Worm (Caenorhabditis elegans) whole organism, L1 larva: ENCODE results near the gene Y39B6A.7.

Experiments
- C16A3.4 ChIP-seq: fragments of 150-350 bp; optimal IDR thresholded peaks from 2 replicates; lab custom pipeline; 2014; ENCODE audit warnings: missing biosample characterization, missing genetic modification characterization
- C34B4.2 ChIP-seq: sonication (generic microtip); optimal IDR thresholded peaks from 2 replicates; lab custom pipeline; 2017; ENCODE audit warnings: mild to moderate bottlenecking, missing genetic modification characterization, missing compliant biosample characterization
- F16B12.6 ChIP-seq: fragments of 150-350 bp; optimal IDR thresholded peaks from 2 replicates; lab custom pipeline; 2014; ENCODE audit warnings: missing biosample characterization, missing genetic modification characterization
- aha-1 ChIP-seq: fragments of 150-350 bp; optimal IDR thresholded peaks from 2 replicates; lab custom pipeline; 2014; ENCODE audit warnings: missing biosample characterization, missing genetic modification characterization
- aly-2 ChIP-seq: fragments of 150-350 bp; optimal IDR thresholded peaks from 2 replicates; lab custom pipeline; 2014; ENCODE audit warnings: missing biosample characterization, missing genetic modification characterization
- ama-1 ChIP-seq: fragments of 150-350 bp; optimal IDR thresholded peaks from 2 replicates; lab custom pipeline; 2014
- ceh-63 ChIP-seq: fragments of 200-800 bp; sonication (Bioruptor generic); optimal IDR thresholded peaks from 2 replicates; lab custom pipeline; 2018; ENCODE audit warnings: mild to moderate bottlenecking, missing genetic modification characterization, missing compliant biosample characterization
- ceh-82 ChIP-seq, 3 experiments: fragments of 150-350 bp in 1 of 3; sonication (generic microtip) in 2 of 3; optimal IDR thresholded peaks; 2 replicates each; lab custom pipeline; 2014 to 2017; ENCODE audit warnings: missing biosample characterization in 3 of 3, missing genetic modification characterization in 3 of 3
- ces-1 ChIP-seq: fragments of 150-350 bp; optimal IDR thresholded peaks from 2 replicates; lab custom pipeline; 2014; ENCODE audit warnings: missing biosample characterization, missing genetic modification reagents, missing genetic modification characterization
- dpl-1 ChIP-seq, 3 experiments: fragments of 150-350 bp in 2 of 3; sonication (generic microtip) in 1 of 3; optimal IDR thresholded peaks; 2 replicates each; lab custom pipeline; 2014 to 2017; ENCODE audit warnings: missing biosample characterization in 3 of 3, missing genetic modification characterization in 3 of 3, missing genetic modification reagents in 3 of 3
- efl-1 ChIP-seq, 4 experiments: fragments of 150-350 bp; optimal IDR thresholded peaks in 3 of 4; peaks in 1 of 4; 1 replicate in 1 of 4; 2 replicates in 3 of 4; lab custom pipeline; 2014; ENCODE audit warnings: missing biosample characterization in 2 of 4, missing genetic modification characterization in 2 of 4, missing genetic modification reagents in 2 of 4
- efl-3 ChIP-seq: fragments of 200-800 bp; sonication (Bioruptor generic); optimal IDR thresholded peaks from 2 replicates; lab custom pipeline; 2018; ENCODE audit warnings: mild to moderate bottlenecking, missing genetic modification characterization, missing compliant biosample characterization
- egl-27 ChIP-seq, 2 experiments: fragments of 150-350 bp in 1 of 2; sonication (generic microtip); optimal IDR thresholded peaks; 3 replicates each; lab custom pipeline; 2017 to 2018; ENCODE audit warnings: missing biosample characterization in 2 of 2, missing genetic modification characterization in 2 of 2, missing genetic modification reagents in 2 of 2
- elt-2 ChIP-seq: sonication (generic microtip); optimal IDR thresholded peaks from 2 replicates; lab custom pipeline; 2016; ENCODE audit warnings: missing genetic modification characterization, mild to moderate bottlenecking, inconsistent platforms, missing compliant biosample characterization, missing genetic modification reagents
- elt-3 ChIP-seq, 6 experiments: fragments of 150-350 bp in 1 of 6; sonication (generic microtip); optimal IDR thresholded peaks; 2 replicates each; lab custom pipeline; 2017 to 2018; ENCODE audit warnings: missing biosample characterization in 6 of 6, missing genetic modification characterization in 6 of 6, inconsistent platforms in 1 of 6
- ets-5 ChIP-seq: fragments of 200-800 bp; sonication (Bioruptor generic); IDR thresholded peaks from 2 replicates; pipeline ENCODE4 v1.3.6; 2022; ENCODE audit warnings: missing genetic modification characterization, missing compliant biosample characterization
- fkh-10 ChIP-seq: sonication (generic microtip); optimal IDR thresholded peaks from 2 replicates; lab custom pipeline; 2017; ENCODE audit warnings: missing biosample characterization, missing genetic modification reagents, missing genetic modification characterization
- fkh-4 ChIP-seq: sonication (generic microtip); optimal IDR thresholded peaks from 2 replicates; lab custom pipeline; 2016; ENCODE audit warnings: missing compliant biosample characterization, missing genetic modification characterization, borderline replicate concordance
- fkh-8 ChIP-seq: sonication (generic microtip); optimal IDR thresholded peaks from 2 replicates; lab custom pipeline; 2016; ENCODE audit warnings: mild to moderate bottlenecking, missing genetic modification characterization, missing compliant biosample characterization
- grh-1 ChIP-seq: fragments of 200-800 bp; sonication (Bioruptor generic); IDR thresholded peaks from 2 replicates; pipeline ENCODE4 v1.3.6; 2022; ENCODE audit warnings: missing genetic modification reagents, missing genetic modification characterization, missing compliant biosample characterization
- isw-1 ChIP-seq: fragments of 200-800 bp; sonication (Bioruptor generic); IDR thresholded peaks from 2 replicates; pipeline ENCODE4 v1.3.6; 2022; ENCODE audit warnings: missing genetic modification characterization, missing compliant biosample characterization
- jun-1 ChIP-seq: fragments of 150-350 bp; optimal IDR thresholded peaks from 2 replicates; lab custom pipeline; 2014; ENCODE audit warnings: missing biosample characterization, missing genetic modification reagents, missing genetic modification characterization
- lin-14 ChIP-seq: fragments of 200-800 bp; sonication (Bioruptor generic); optimal IDR thresholded peaks from 2 replicates; lab custom pipeline; 2018; ENCODE audit warnings: mild to moderate bottlenecking, missing genetic modification characterization, moderate library complexity, missing compliant biosample characterization
- lin-15B ChIP-seq: fragments of 150-350 bp; sonication (generic microtip); optimal IDR thresholded peaks from 3 replicates; lab custom pipeline; 2014; ENCODE audit warnings: missing biosample characterization, missing genetic modification characterization
- lir-3 ChIP-seq: sonication (generic microtip); optimal IDR thresholded peaks from 2 replicates; lab custom pipeline; 2016; ENCODE audit warnings: mild to moderate bottlenecking, missing genetic modification characterization, moderate library complexity, missing compliant biosample characterization; ENCODE audit not compliant: poor library complexity
- mab-9 ChIP-seq: fragments of 200-800 bp; sonication (Bioruptor generic); IDR thresholded peaks from 2 replicates; pipeline ENCODE4 v1.3.6; 2022; ENCODE audit warnings: missing genetic modification reagents, missing genetic modification characterization, missing compliant biosample characterization
- nhr-19 ChIP-seq: fragments of 200-800 bp; sonication (Bioruptor generic); conservative IDR thresholded peaks from 2 replicates; pipeline ENCODE4 v1.3.6; 2022; ENCODE audit warnings: missing genetic modification characterization, missing compliant biosample characterization
- nhr-28 ChIP-seq: fragments of 150-350 bp; optimal IDR thresholded peaks from 2 replicates; lab custom pipeline; 2014; ENCODE audit warnings: missing biosample characterization, missing genetic modification characterization
- nhr-47 ChIP-seq: sonication (generic microtip); optimal IDR thresholded peaks from 2 replicates; lab custom pipeline; 2016; ENCODE audit warnings: mild to moderate bottlenecking, missing genetic modification characterization, moderate library complexity, missing compliant biosample characterization
- nhr-76 ChIP-seq: sonication (generic microtip); optimal IDR thresholded peaks from 2 replicates; lab custom pipeline; 2017; ENCODE audit warnings: missing biosample characterization, missing genetic modification characterization
- nhr-77 ChIP-seq: fragments of 150-350 bp; optimal IDR thresholded peaks from 2 replicates; lab custom pipeline; 2014; ENCODE audit warnings: missing biosample characterization, missing genetic modification characterization
- nhr-90 ChIP-seq: sonication (generic microtip); optimal IDR thresholded peaks from 2 replicates; lab custom pipeline; 2016; ENCODE audit warnings: mild to moderate bottlenecking, missing genetic modification characterization, missing compliant biosample characterization; ENCODE audit not compliant: poor library complexity
- pqm-1 ChIP-seq: sonication (generic microtip); optimal IDR thresholded peaks from 3 replicates; lab custom pipeline; 2017; ENCODE audit warnings: missing biosample characterization, missing genetic modification characterization
- skn-1 ChIP-seq: fragments of 150-350 bp; optimal IDR thresholded peaks from 2 replicates; lab custom pipeline; 2014; ENCODE audit warnings: missing biosample characterization, missing genetic modification characterization
- snpc-4 ChIP-seq: fragments of 150-350 bp; optimal IDR thresholded peaks from 2 replicates; lab custom pipeline; 2014; ENCODE audit warnings: missing biosample characterization, missing genetic modification characterization
- tlp-1 ChIP-seq: fragments of 150-350 bp; optimal IDR thresholded peaks from 2 replicates; lab custom pipeline; 2014; ENCODE audit warnings: missing biosample characterization, missing genetic modification characterization
- unc-30 ChIP-seq: sonication (generic microtip); optimal IDR thresholded peaks from 2 replicates; lab custom pipeline; 2017; ENCODE audit warnings: missing biosample characterization, missing genetic modification characterization
- unc-86 ChIP-seq: sonication (generic microtip); optimal IDR thresholded peaks from 2 replicates; lab custom pipeline; 2016; ENCODE audit warnings: missing genetic modification characterization, missing compliant biosample characterization
- zag-1 ChIP-seq: fragments of 150-350 bp; optimal IDR thresholded peaks from 2 replicates; lab custom pipeline; 2014; ENCODE audit warnings: missing biosample characterization, missing genetic modification characterization
- zip-4 ChIP-seq: fragments of 200-800 bp; sonication (Bioruptor generic); optimal IDR thresholded peaks from 2 replicates; lab custom pipeline; 2018; ENCODE audit warnings: mild to moderate bottlenecking, missing genetic modification characterization, moderate library complexity, missing compliant biosample characterization
- ztf-4 ChIP-seq: fragments of 150-350 bp; optimal IDR thresholded peaks from 2 replicates; lab custom pipeline; 2014; ENCODE audit warnings: missing biosample characterization, missing genetic modification characterization

Y39B6A.7 gene

DNA sequence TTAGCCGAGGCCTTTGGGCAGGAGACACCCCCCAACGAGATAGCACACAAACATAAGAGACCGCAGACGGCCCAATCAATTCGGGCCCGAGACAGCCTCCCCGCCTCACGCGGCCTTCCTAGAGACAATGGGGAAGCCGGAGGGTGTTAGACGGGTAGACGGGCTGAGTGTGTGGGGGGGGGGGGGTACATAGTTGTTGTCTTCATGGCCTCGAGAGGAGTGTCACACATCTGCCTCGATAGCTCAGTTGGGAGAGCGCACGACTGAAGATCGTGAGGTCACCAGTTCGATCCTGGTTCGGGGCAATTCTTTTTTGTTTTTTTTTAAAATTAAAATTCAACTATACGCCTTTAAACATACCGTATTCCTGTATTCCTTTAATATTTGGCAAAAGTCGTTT, 23.1 kb downstream of the Y39B6A.7 start (continued):
- TF ChIP-seq fkh-4 (tag; lab: Kevin White, UChicago) (peak; percentile 13), F16B12.6 (no peak), fkh-10 (GFP tag; lab: Kevin White, UChicago) (no peak), efl-3 (no peak), nhr-76 (tag; lab: Kevin White, UChicago) (no peak), lir-3 (no peak), elt-3 (tag; optimal IDR thresholded peaks at IDR 0.05; lab: Kevin White, UChicago) (no peak), lin-15B (tag; lab: Kevin White, UChicago) (no peak), tlp-1 (tag; lab: Kevin White, UChicago) (no peak), fkh-8 (peak; percentile 80), egl-27 (tag; optimal IDR thresholded peaks at IDR 0.05; lab: Kevin White, UChicago) (no peak), nhr-90 (tag; lab: Kevin White, UChicago) (peak; percentile 70), C34B4.2 (no peak), nhr-19 (GFP tag; lab: Robert Waterston, UW) (peak; percentile 92), jun-1 (tag; lab: Kevin White, UChicago) (peak; percentile 39), zip-4 (GFP tag; lab: Kevin White, UChicago) (peak; percentile 60), isw-1 (GFP tag; lab: Robert Waterston, UW) (peak; percentile 59), grh-1 (GFP tag; lab: Robert Waterston, UW) (peak; percentile 63), snpc-4 (tag; lab: Kevin White, UChicago) (peak; percentile 46), pqm-1 (tag; lab: Kevin White, UChicago) (no peak), lin-14 (no peak), unc-30 (no peak), zag-1 (tag; lab: Kevin White, UChicago) (no peak), nhr-47 (tag; lab: Kevin White, UChicago) (peak; percentile 83), elt-2 (tag; lab: Kevin White, UChicago) (no peak), ceh-63 (GFP tag; lab: Kevin White, UChicago) (no peak), aha-1 (tag; lab: Kevin White, UChicago) (no peak), nhr-77 (peak; percentile 0), aly-2 (no peak), ztf-4 (no peak), ces-1 (GFP tag; lab: Kevin White, UChicago) (no peak), ama-1 (lab: Kevin White, UChicago) (no peak), nhr-28 (no peak), ets-5 (GFP tag; lab: Robert Waterston, UW) (no peak)

DNA sequence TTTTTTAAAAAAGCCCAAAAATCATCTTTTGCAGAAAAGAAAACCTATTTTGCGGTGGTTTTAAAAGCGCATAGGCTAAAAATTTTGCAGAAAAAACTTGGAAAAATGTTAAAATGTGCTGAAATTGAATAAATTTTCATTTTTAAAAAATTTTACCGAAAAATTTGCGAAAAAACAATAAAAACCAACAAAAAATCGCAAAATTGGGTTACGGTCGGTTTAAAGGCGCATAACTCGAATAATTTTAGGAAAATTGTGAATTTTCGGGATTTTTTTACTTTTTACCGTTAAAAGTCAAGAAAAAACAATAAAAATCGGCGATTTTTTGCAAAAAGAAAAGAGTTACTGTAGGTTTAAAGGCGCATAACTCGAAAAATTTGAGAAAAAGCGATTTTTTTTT, 23.7 kb downstream of the Y39B6A.7 start:
- no peak for TF ChIP-seq C16A3.4

DNA sequence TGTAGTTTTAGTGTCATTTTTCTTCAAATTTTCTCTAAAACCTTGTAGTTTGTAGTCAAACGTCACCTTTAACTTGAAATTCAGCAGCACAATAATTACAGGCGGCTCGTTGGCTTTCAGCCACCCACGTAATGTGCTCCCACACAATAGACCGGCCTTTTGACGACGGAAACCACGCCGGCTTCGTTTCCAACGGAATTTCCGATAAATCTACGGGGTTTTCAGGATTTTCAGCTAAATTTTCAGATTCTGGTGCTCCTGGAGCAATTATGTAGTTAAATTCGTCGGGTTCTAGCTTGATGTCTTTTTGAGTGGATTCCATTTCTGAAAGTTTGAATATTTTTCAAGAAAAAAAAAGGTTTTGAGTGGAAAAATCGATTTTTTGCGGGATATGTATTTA, 24.4 kb downstream of the Y39B6A.7 start, which contains the start of gene bed-1:
bed-1 (minus strand) TSS at position 337 of the 400 bp plus-strand sequence.
- no peak for TF ChIP-seq efl-1 (optimal IDR thresholded peaks at IDR 0.05; lab: Kevin White, UChicago)
- TF ChIP-seq efl-1 (GFP tag; optimal IDR thresholded peaks at IDR 0.05 in 1 of 2; lab: Kevin White, UChicago), result peak in 1 of 2 experiments; percentile 89
- no peak for TF ChIP-seq unc-86 (tag; lab: Kevin White, UChicago)
- TF ChIP-seq ceh-82 (tag; optimal IDR thresholded peaks at IDR 0.05; lab: Kevin White, UChicago), result no peak
- TF ChIP-seq dpl-1 (GFP tag; optimal IDR thresholded peaks at IDR 0.05; lab: Kevin White, UChicago), result no peak
- TF ChIP-seq mab-9 (GFP tag; lab: Robert Waterston, UW), result no peak
- TF ChIP-seq pqm-1 (tag; lab: Kevin White, UChicago), result no peak
- no peak for TF ChIP-seq skn-1
- TF ChIP-seq lin-14, result no peak
